Worm (Caenorhabditis elegans) whole organism, early embryonic: ENCODE measurements around the gene C39E9.7.

Experiments
- F13C5.2 ChIP-seq: sonication (generic microtip); optimal IDR thresholded peaks from 2 replicates; lab custom pipeline; 2017; ENCODE audit warnings: mild to moderate bottlenecking, missing genetic modification characterization, inconsistent platforms, missing compliant biosample characterization
- aly-1 ChIP-seq: sonication (generic microtip); optimal IDR thresholded peaks from 2 replicates; lab custom pipeline; 2016; ENCODE audit warnings: missing genetic modification characterization, missing compliant biosample characterization
- ama-1 ChIP-seq: fragments of 150-350 bp; optimal IDR thresholded peaks from 2 replicates; lab custom pipeline; 2014
- ceh-13 ChIP-seq: fragments of 200-800 bp; sonication (Bioruptor generic); optimal IDR thresholded peaks from 2 replicates; lab custom pipeline; 2018; ENCODE audit warnings: mild to moderate bottlenecking, missing genetic modification characterization, missing compliant biosample characterization
- flt-1 ChIP-seq: fragments of 200-800 bp; sonication (Bioruptor generic); IDR thresholded peaks from 2 replicates; pipeline ENCODE4 v1.3.6; 2022; ENCODE audit warnings: missing genetic modification characterization, missing compliant biosample characterization

- no peak for TF ChIP-seq ama-1 (lab: Kevin White, UChicago)
- TF ChIP-seq ceh-13 (GFP tag; lab: Kevin White, UChicago): no peak
- no peak for TF ChIP-seq aly-1 (tag; lab: Kevin White, UChicago)
- TF ChIP-seq F13C5.2 (tag; lab: Kevin White, UChicago): no peak
- no peak for TF ChIP-seq flt-1
Observed at ce11 chrIV:13079119-13079518, 2.6 kb upstream of the C39E9.7 start, which contains the start of gene C39E9.8.
